Worm (Caenorhabditis elegans): ENCODE results near the gene srh-11.

srh-11 gene

ce11 chrX:8268083-8268482 lies 50.8 kb downstream of the srh-11 start:
- TF ChIP-seq unc-62 (GFP tag; optimal IDR thresholded peaks at IDR 0.05) = no peak

Measured in whole organism, dauer.